Worm (Caenorhabditis elegans) whole organism, L2 larva: ENCODE results near the gene ubh-3.

Experiments
- C34F6.9 ChIP-seq: fragments of 150-350 bp; optimal IDR thresholded peaks from 2 replicates; lab custom pipeline; 2014; ENCODE audit warnings: missing biosample characterization, missing genetic modification characterization
- F13H6.1 ChIP-seq: sonication (generic microtip); optimal IDR thresholded peaks from 2 replicates; lab custom pipeline; 2016; ENCODE audit warnings: missing genetic modification characterization, missing compliant biosample characterization
- R02D3.7 ChIP-seq: fragments of 150-350 bp; optimal IDR thresholded peaks from 2 replicates; lab custom pipeline; 2014; ENCODE audit warnings: missing biosample characterization, missing genetic modification characterization
- Y55F3AM.14 ChIP-seq: fragments of 200-800 bp; sonication (Bioruptor generic); optimal IDR thresholded peaks from 2 replicates; lab custom pipeline; 2018; ENCODE audit warnings: mild to moderate bottlenecking, missing genetic modification characterization, missing compliant biosample characterization
- ZK546.5 ChIP-seq: sonication (generic microtip); optimal IDR thresholded peaks from 2 replicates; lab custom pipeline; 2017; ENCODE audit warnings: missing biosample characterization, missing genetic modification characterization
- alr-1 ChIP-seq: fragments of 150-350 bp; optimal IDR thresholded peaks from 2 replicates; lab custom pipeline; 2014; ENCODE audit warnings: missing biosample characterization, missing genetic modification characterization
- ama-1 ChIP-seq: fragments of 150-350 bp; optimal IDR thresholded peaks from 2 replicates; lab custom pipeline; 2018; ENCODE audit warnings: inconsistent platforms
- ceh-16 ChIP-seq: fragments of 150-350 bp; optimal IDR thresholded peaks from 2 replicates; lab custom pipeline; 2014; ENCODE audit warnings: missing biosample characterization, missing genetic modification characterization
- ceh-82 ChIP-seq: fragments of 150-350 bp; optimal IDR thresholded peaks from 2 replicates; lab custom pipeline; 2014; ENCODE audit warnings: missing biosample characterization, missing genetic modification characterization
- crh-2 ChIP-seq: sonication (generic microtip); optimal IDR thresholded peaks from 2 replicates; lab custom pipeline; 2017; ENCODE audit warnings: missing biosample characterization, missing genetic modification characterization
- dmd-4 ChIP-seq: sonication (generic microtip); optimal IDR thresholded peaks from 2 replicates; lab custom pipeline; 2017; ENCODE audit warnings: missing biosample characterization, missing genetic modification characterization
- egl-27 ChIP-seq: sonication (generic microtip); optimal IDR thresholded peaks from 3 replicates; lab custom pipeline; 2017; ENCODE audit warnings: missing biosample characterization, missing genetic modification reagents, missing genetic modification characterization
- elt-1 ChIP-seq: fragments of 150-350 bp; optimal IDR thresholded peaks from 2 replicates; lab custom pipeline; 2014; ENCODE audit warnings: missing biosample characterization, missing genetic modification characterization
- elt-3 ChIP-seq: sonication (generic microtip); optimal IDR thresholded peaks from 2 replicates; lab custom pipeline; 2017; ENCODE audit warnings: missing biosample characterization, missing genetic modification characterization
- fos-1 ChIP-seq: fragments of 150-350 bp; optimal IDR thresholded peaks from 2 replicates; lab custom pipeline; 2014; ENCODE audit warnings: missing biosample characterization, missing genetic modification characterization
- gmeb-1 ChIP-seq: fragments of 150-350 bp; optimal IDR thresholded peaks from 2 replicates; lab custom pipeline; 2014; ENCODE audit warnings: missing biosample characterization, missing genetic modification characterization
- lin-11 ChIP-seq: fragments of 150-350 bp; sonication (generic microtip); optimal IDR thresholded peaks from 2 replicates; lab custom pipeline; 2014; ENCODE audit warnings: missing biosample characterization, missing genetic modification characterization, inconsistent platforms, mixed read lengths
- lin-13 ChIP-seq: fragments of 150-350 bp; optimal IDR thresholded peaks from 2 replicates; lab custom pipeline; 2014; ENCODE audit warnings: missing biosample characterization, missing genetic modification reagents, missing genetic modification characterization
- lin-39 ChIP-seq: fragments of 150-350 bp; optimal IDR thresholded peaks from 2 replicates; lab custom pipeline; 2014; ENCODE audit warnings: missing biosample characterization, missing genetic modification reagents, missing genetic modification characterization
- lsy-2 ChIP-seq, 2 experiments: fragments of 150-350 bp in 1 of 2; sonication (generic microtip) in 1 of 2; optimal IDR thresholded peaks; 2 replicates each; lab custom pipeline; 2014 to 2017; ENCODE audit warnings: missing biosample characterization in 2 of 2, missing genetic modification characterization in 2 of 2
- mab-5 ChIP-seq: fragments of 150-350 bp; optimal IDR thresholded peaks from 2 replicates; lab custom pipeline; 2014; ENCODE audit warnings: missing biosample characterization, missing genetic modification characterization
- mbf-1 ChIP-seq: sonication (generic microtip); optimal IDR thresholded peaks from 2 replicates; lab custom pipeline; 2017; ENCODE audit warnings: missing biosample characterization, missing genetic modification characterization
- nhr-10 ChIP-seq: sonication (generic microtip); optimal IDR thresholded peaks from 2 replicates; lab custom pipeline; 2017; ENCODE audit warnings: missing biosample characterization, missing genetic modification characterization
- nhr-11 ChIP-seq: fragments of 150-350 bp; optimal IDR thresholded peaks from 2 replicates; lab custom pipeline; 2014; ENCODE audit warnings: missing biosample characterization, missing genetic modification characterization
- nhr-12 ChIP-seq: fragments of 150-350 bp; optimal IDR thresholded peaks from 2 replicates; lab custom pipeline; 2014; ENCODE audit warnings: missing biosample characterization, missing genetic modification characterization
- nhr-129 ChIP-seq: fragments of 150-350 bp; optimal IDR thresholded peaks from 2 replicates; lab custom pipeline; 2014; ENCODE audit warnings: missing biosample characterization, missing genetic modification characterization
- nhr-21 ChIP-seq: fragments of 150-350 bp; optimal IDR thresholded peaks from 2 replicates; lab custom pipeline; 2014; ENCODE audit warnings: missing biosample characterization, missing genetic modification characterization
- nhr-23 ChIP-seq: fragments of 150-350 bp; optimal IDR thresholded peaks from 2 replicates; lab custom pipeline; 2014; ENCODE audit warnings: missing biosample characterization, missing genetic modification reagents, missing genetic modification characterization
- nhr-237 ChIP-seq: fragments of 150-350 bp; optimal IDR thresholded peaks from 2 replicates; lab custom pipeline; 2014; ENCODE audit warnings: missing biosample characterization, missing genetic modification characterization
- nhr-25 ChIP-seq: fragments of 150-350 bp; sonication (generic microtip); optimal IDR thresholded peaks from 3 replicates; lab custom pipeline; 2014; ENCODE audit warnings: missing biosample characterization, missing genetic modification characterization
- nhr-6 ChIP-seq: fragments of 150-350 bp; optimal IDR thresholded peaks from 2 replicates; lab custom pipeline; 2014; ENCODE audit warnings: missing biosample characterization, missing genetic modification characterization
- nhr-77 ChIP-seq: fragments of 150-350 bp; optimal IDR thresholded peaks from 2 replicates; lab custom pipeline; 2014; ENCODE audit warnings: missing biosample characterization, missing genetic modification characterization
- sem-4 ChIP-seq: fragments of 150-350 bp; optimal IDR thresholded peaks from 2 replicates; lab custom pipeline; 2014; ENCODE audit warnings: missing biosample characterization, missing genetic modification reagents, missing genetic modification characterization
- sma-3 ChIP-seq: sonication (generic microtip); optimal IDR thresholded peaks from 2 replicates; lab custom pipeline; 2016; ENCODE audit warnings: missing genetic modification reagents, missing genetic modification characterization, missing compliant biosample characterization
- sma-9 ChIP-seq, 2 experiments: fragments of 150-350 bp in 1 of 2; sonication (generic microtip) in 1 of 2; optimal IDR thresholded peaks; 2 replicates each; lab custom pipeline; 2014 to 2016; ENCODE audit warnings: missing genetic modification characterization in 2 of 2, mild to moderate bottlenecking in 1 of 2, missing biosample characterization in 1 of 2, missing compliant biosample characterization in 1 of 2, missing genetic modification reagents in 1 of 2, moderate library complexity in 1 of 2
- snpc-4 ChIP-seq: fragments of 150-350 bp; optimal IDR thresholded peaks from 2 replicates; lab custom pipeline; 2014; ENCODE audit warnings: missing biosample characterization, missing genetic modification characterization
- unc-55 ChIP-seq: fragments of 150-350 bp; sonication (generic microtip); optimal IDR thresholded peaks from 3 replicates; lab custom pipeline; 2014; ENCODE audit warnings: missing biosample characterization, missing genetic modification reagents, missing genetic modification characterization
- unc-62 ChIP-seq: fragments of 150-350 bp; optimal IDR thresholded peaks from 2 replicates; lab custom pipeline; 2014; ENCODE audit warnings: missing biosample characterization, missing genetic modification reagents, missing genetic modification characterization
- zag-1 ChIP-seq: fragments of 150-350 bp; optimal IDR thresholded peaks from 2 replicates; lab custom pipeline; 2014; ENCODE audit warnings: missing biosample characterization, missing genetic modification characterization
- ztf-1 ChIP-seq: fragments of 200-800 bp; sonication (Bioruptor generic); conservative IDR thresholded peaks from 2 replicates; pipeline ENCODE4 v1.3.6; 2022; ENCODE audit warnings: missing genetic modification characterization, missing compliant biosample characterization
- ztf-11 ChIP-seq: sonication (generic microtip); optimal IDR thresholded peaks from 2 replicates; lab custom pipeline; 2017; ENCODE audit warnings: missing biosample characterization, missing genetic modification characterization
- ztf-4 ChIP-seq: fragments of 150-350 bp; optimal IDR thresholded peaks from 2 replicates; lab custom pipeline; 2014; ENCODE audit warnings: missing biosample characterization, missing genetic modification characterization

The ubh-3 gene

DNA sequence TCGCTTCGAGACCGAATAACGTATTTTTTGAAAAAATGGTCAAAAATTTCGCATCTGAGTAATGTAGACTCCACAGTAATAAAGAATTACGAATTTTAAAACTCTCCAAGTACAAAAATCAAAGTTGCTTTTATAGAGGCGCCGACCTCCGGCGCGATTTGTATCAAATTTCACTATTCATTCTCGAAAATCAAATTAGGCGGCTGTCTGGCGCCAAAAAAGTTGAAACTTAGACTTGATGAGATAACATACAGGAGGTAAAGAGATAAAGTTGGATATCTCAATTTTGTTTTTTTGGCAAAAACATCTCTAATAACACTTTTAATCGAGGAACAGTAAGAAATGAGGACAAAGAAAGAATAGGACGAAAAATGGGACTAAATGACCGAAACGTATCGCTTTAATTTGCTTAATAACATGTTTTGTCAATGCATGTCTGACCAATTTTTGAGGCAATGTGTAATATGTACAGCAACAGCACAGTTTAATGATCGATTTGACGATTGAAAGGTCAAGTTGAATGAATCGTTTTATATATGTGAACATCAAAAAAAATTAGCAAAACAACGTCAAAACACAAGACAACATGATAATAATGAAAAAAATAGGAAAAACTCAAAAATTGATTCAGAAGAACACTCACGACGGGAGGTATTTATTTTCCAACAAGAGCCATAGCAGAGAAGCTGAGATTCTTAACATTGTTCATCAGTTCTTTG lies 2.2 kb downstream of the ubh-3 start:
- TF ChIP-seq C34F6.9 (tag; lab: Kevin White, UChicago), result no peak
- no peak for TF ChIP-seq elt-3
- no peak for TF ChIP-seq snpc-4 (tag; lab: Kevin White, UChicago)
- TF ChIP-seq fos-1 (tag; lab: Kevin White, UChicago), result no peak
- TF ChIP-seq alr-1, result no peak
- no peak for TF ChIP-seq nhr-25
- TF ChIP-seq gmeb-1 (tag; lab: Kevin White, UChicago), result no peak
- TF ChIP-seq sem-4 (tag; lab: Kevin White, UChicago), result no peak
- no peak for TF ChIP-seq unc-55
- no peak for TF ChIP-seq R02D3.7
- TF ChIP-seq Y55F3AM.14 (GFP tag; lab: Kevin White, UChicago), result no peak
- no peak for TF ChIP-seq mab-5
- no peak for TF ChIP-seq nhr-237 (tag; lab: Kevin White, UChicago)
- TF ChIP-seq nhr-12 (tag; lab: Kevin White, UChicago), result no peak
- TF ChIP-seq nhr-23 (tag; lab: Kevin White, UChicago), result no peak
- TF ChIP-seq lin-13 (GFP tag; lab: Kevin White, UChicago), result no peak
- TF ChIP-seq lin-11, result no peak
- TF ChIP-seq lin-39 (tag; lab: Kevin White, UChicago), result no peak
- TF ChIP-seq egl-27 (tag; lab: Kevin White, UChicago), result no peak

DNA sequence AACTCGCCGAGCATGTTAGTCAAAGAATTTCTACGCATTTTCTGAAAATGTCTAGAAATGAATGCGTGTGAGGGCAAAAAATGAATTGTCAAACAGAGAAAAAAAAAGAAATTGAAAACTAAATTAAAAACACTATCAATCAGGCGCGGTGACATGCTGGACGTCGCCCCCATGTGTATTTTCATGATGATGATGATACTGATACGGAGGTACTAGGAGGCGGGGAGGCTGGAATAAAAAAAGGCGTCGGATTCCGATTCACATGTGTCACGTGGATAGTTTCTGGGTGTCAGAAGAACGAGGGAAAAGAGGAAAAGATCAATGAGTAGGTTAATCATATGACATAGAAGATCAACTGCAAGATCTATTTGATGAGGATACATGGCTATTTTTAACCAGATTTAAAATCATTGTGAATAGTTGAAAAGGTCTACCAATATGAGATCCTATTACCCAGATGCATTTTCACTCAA lies 3.2 kb downstream of the ubh-3 start, which contains the start of gene W01A11.7:
Gene W01A11.7 (minus strand): TSS at position 51 of the 473 bp plus-strand sequence.
- TF ChIP-seq nhr-129, result peak; percentile 34
- TF ChIP-seq gmeb-1 (tag; lab: Kevin White, UChicago), result peak; percentile 34
- TF ChIP-seq nhr-25, result peak; percentile 48
- peak; percentile 18 for TF ChIP-seq nhr-21
- TF ChIP-seq C34F6.9 (tag; lab: Kevin White, UChicago), result no peak
- peak; percentile 47 for TF ChIP-seq sma-9 (GFP tag; optimal IDR thresholded peaks at IDR 0.05; lab: Kevin White, UChicago)
- no peak for TF ChIP-seq sma-9 (tag; optimal IDR thresholded peaks at IDR 0.05; lab: Kevin White, UChicago)
- TF ChIP-seq sma-3 (GFP tag; lab: Kevin White, UChicago), result peak; percentile 78
- TF ChIP-seq ztf-11, result no peak

DNA sequence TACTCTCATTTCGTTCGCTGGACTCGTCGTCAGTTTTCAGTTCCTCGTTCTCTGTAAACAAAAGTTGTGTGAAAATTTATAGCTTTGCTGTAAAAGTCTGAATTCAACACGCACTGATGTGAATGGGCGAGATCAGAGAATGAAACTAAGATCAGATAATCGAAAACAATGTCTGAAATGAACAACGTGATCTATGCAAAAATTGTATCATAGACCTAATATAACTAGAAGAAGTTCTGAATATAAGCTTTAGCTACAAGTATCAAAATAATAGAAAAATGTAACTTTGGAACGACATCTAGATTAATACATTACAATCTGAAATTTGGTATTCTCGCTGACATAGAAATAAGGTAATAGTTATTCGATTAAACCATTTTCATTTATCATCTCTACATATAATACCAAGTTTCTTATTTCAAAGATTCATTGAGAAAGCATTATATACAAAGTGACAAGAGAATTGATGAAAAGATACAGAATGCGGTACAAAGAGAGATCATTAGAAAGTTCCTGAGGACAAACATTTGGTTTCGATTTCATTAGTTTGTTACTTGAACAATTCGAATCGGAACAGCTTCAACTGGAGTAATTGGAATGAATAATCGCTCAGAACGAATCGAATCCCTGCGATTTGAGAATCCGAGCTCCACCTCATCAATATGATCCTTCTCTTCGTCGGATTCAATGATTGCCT lies 4.3 kb downstream of the ubh-3 start, which contains the start of gene moc-2:
Gene moc-2 (minus strand): TSS at position 51 of the 697 bp plus-strand sequence.
- TF ChIP-seq snpc-4 (tag; lab: Kevin White, UChicago) (no peak), ztf-11 (no peak), zag-1 (tag; lab: Kevin White, UChicago) (no peak), nhr-25 (no peak), nhr-6 (no peak), nhr-11 (tag; lab: Kevin White, UChicago) (no peak), elt-3 (no peak), mab-5 (no peak), Y55F3AM.14 (GFP tag; lab: Kevin White, UChicago) (no peak), ZK546.5 (tag; lab: Kevin White, UChicago) (no peak), nhr-10 (tag; lab: Kevin White, UChicago) (no peak)
- TF ChIP-seq, all 48 proteins: peak for 0

DNA sequence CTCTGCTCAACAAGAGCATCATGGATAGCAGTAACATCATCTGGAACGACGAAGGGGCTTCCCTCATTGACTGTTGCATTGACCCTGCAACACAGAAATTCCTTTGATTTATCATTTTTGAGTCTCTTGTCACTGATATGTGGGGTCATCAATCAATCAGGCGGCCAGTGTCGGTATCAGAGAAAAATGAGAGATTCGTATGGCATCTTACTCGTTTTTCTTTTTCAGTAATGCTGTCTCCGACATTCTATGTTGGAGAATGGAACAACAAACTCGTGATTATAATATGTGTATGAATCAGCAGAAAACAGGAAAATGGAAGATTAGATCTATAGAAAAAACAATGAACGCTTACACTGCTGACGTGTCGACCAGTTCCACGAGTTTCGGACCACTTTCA lies 5.4 kb downstream of the ubh-3 start:
- no peak for TF ChIP-seq ceh-82 (tag; lab: Kevin White, UChicago)
- TF ChIP-seq alr-1, result no peak
- TF ChIP-seq fos-1 (tag; lab: Kevin White, UChicago), result peak; percentile 6
- no peak for TF ChIP-seq nhr-21
- no peak for TF ChIP-seq unc-62
- TF ChIP-seq unc-55, result no peak
- no peak for TF ChIP-seq dmd-4 (tag; lab: Kevin White, UChicago)
- TF ChIP-seq lin-11, result no peak
- TF ChIP-seq nhr-6, result no peak
- no peak for TF ChIP-seq nhr-11 (tag; lab: Kevin White, UChicago)
- peak; percentile 12 for TF ChIP-seq crh-2 (tag; lab: Kevin White, UChicago)
- no peak for TF ChIP-seq nhr-77
- TF ChIP-seq mab-5, result peak; percentile 35
- no peak for TF ChIP-seq snpc-4 (tag; lab: Kevin White, UChicago)
- no peak for TF ChIP-seq zag-1 (tag; lab: Kevin White, UChicago)
- peak; percentile 43 for TF ChIP-seq nhr-129
- TF ChIP-seq nhr-237 (tag; lab: Kevin White, UChicago), result no peak
- TF ChIP-seq ztf-4 (tag; lab: Kevin White, UChicago), result no peak
- TF ChIP-seq lin-13 (GFP tag; lab: Kevin White, UChicago), result no peak
- TF ChIP-seq ama-1 (lab: Kevin White, UChicago), result no peak
- no peak for TF ChIP-seq ceh-16 (tag; lab: Kevin White, UChicago)
- TF ChIP-seq mbf-1 (tag; lab: Kevin White, UChicago), result no peak
- TF ChIP-seq F13H6.1 (tag; lab: Kevin White, UChicago), result no peak
- TF ChIP-seq R02D3.7, result no peak
- peak; percentile 56 for TF ChIP-seq nhr-25
- TF ChIP-seq elt-1 (tag; lab: Kevin White, UChicago), result no peak
- no peak for TF ChIP-seq lsy-2 (tag; optimal IDR thresholded peaks at IDR 0.05; lab: Kevin White, UChicago)
- peak; percentile 42 for TF ChIP-seq sma-9 (GFP tag; optimal IDR thresholded peaks at IDR 0.05; lab: Kevin White, UChicago)
- TF ChIP-seq sma-9 (tag; optimal IDR thresholded peaks at IDR 0.05; lab: Kevin White, UChicago), result no peak
- TF ChIP-seq gmeb-1 (tag; lab: Kevin White, UChicago), result peak; percentile 9
- TF ChIP-seq ztf-1 (GFP tag; lab: Robert Waterston, UW), result no peak
